Fruit fly (Drosophila melanogaster) Kc167 (cell line): ENCODE data around the gene Bhmt.

ENCODE experiments used
- Myc ChIP-seq: fragments of >200 bp; optimal IDR thresholded peaks from 2 replicates; lab custom pipeline; 2017; ENCODE audit warnings: missing external identifiers
- Sin3A ChIP-seq: fragments of >200 bp; optimal IDR thresholded peaks from 2 replicates; lab custom pipeline; 2018; ENCODE audit warnings: missing external identifiers
- h ChIP-seq: fragments of >200 bp; optimal IDR thresholded peaks from 3 replicates; lab custom pipeline; 2018; ENCODE audit warnings: missing external identifiers
- insv ChIP-seq: fragments of >200 bp; optimal IDR thresholded peaks from 3 replicates; lab custom pipeline; 2018; ENCODE audit warnings: missing external identifiers
- psq ChIP-seq: fragments of >200 bp; optimal IDR thresholded peaks from 2 replicates; lab custom pipeline; 2017; ENCODE audit warnings: missing external identifiers

- TF ChIP-seq h (lab: Kevin White, UChicago) (no peak), insv (lab: Kevin White, UChicago) (no peak), psq (lab: Kevin White, UChicago) (no peak), Sin3A (lab: Kevin White, UChicago) (no peak), Myc (no peak)
These were observed 11.2 kb downstream of the Bhmt start, which contains the start of gene CG46304 for dm6 chr2L:18945765-18946552.
